Fruit fly (Drosophila melanogaster): ENCODE results near the gene CG44194.

The CG44194 gene

dm6 chr3R:12998234-12998591 lies 687 bp upstream of the CG44194 start:
- no peak; the same call in 2 of the 3 replicates for TF ChIP-seq CG4496 (GFP tag; IDR thresholded peaks at IDR 0.05)
- TF ChIP-seq CG13204 (GFP tag; optimal IDR thresholded peaks at IDR 0.05), result no peak
- TF ChIP-seq gl (tag; optimal IDR thresholded peaks at IDR 0.05), result no peak
- TF ChIP-seq CG10348 (GFP tag; IDR thresholded peaks at IDR 0.05), result no peak
- TF ChIP-seq Pif1B (GFP tag; optimal IDR thresholded peaks at IDR 0.05), result no peak
- no peak for TF ChIP-seq rn (GFP tag; IDR thresholded peaks at IDR 0.05)

dm6 chr3R:12995522-12995921 lies 2.0 kb downstream of the CG44194 start, which contains the start of gene CG7488:
CG7488 (plus strand) TSS chr3R:12995620.
- TF ChIP-seq CG32121 (GFP tag; IDR thresholded peaks at IDR 0.05) (no peak), CG12605 (GFP tag; IDR thresholded peaks at IDR 0.05) (no peak), CG10348 (GFP tag; IDR thresholded peaks at IDR 0.05) (no peak), D1 (tag; optimal IDR thresholded peaks at IDR 0.05) (no peak), EcR (GFP tag; optimal IDR thresholded peaks at IDR 0.05) (no peak), CG34367 (tag; optimal IDR thresholded peaks at IDR 0.05) (no peak), CG17806 (tag; optimal IDR thresholded peaks at IDR 0.05) (no peak), Pif1B (GFP tag; optimal IDR thresholded peaks at IDR 0.05) (no peak), CG9948 (tag; optimal IDR thresholded peaks at IDR 0.05) (no peak), CG8301 (tag; optimal IDR thresholded peaks at IDR 0.05) (no peak), CG4496 (GFP tag; IDR thresholded peaks at IDR 0.05) (no peak), fd96Ca (GFP tag; IDR thresholded peaks at IDR 0.05) (no peak), Ets98B (GFP tag; IDR thresholded peaks at IDR 0.05) (no peak), gl (tag; optimal IDR thresholded peaks at IDR 0.05) (no peak), CG14655 (GFP tag; optimal IDR thresholded peaks at IDR 0.05) (no peak), rn (GFP tag; IDR thresholded peaks at IDR 0.05) (no peak), Snoo (tag; optimal IDR thresholded peaks at IDR 0.05) (no peak)

- TF ChIP-seq CG8159 (tag; optimal IDR thresholded peaks at IDR 0.05) (no peak), Snoo (tag; optimal IDR thresholded peaks at IDR 0.05) (no peak), CG14655 (GFP tag; optimal IDR thresholded peaks at IDR 0.05) (no peak), Pif1A (GFP tag; optimal IDR thresholded peaks at IDR 0.05) (no peak), fd96Ca (GFP tag; IDR thresholded peaks at IDR 0.05) (no peak), CG34367 (tag; optimal IDR thresholded peaks at IDR 0.05) (no peak), D1 (tag; optimal IDR thresholded peaks at IDR 0.05) (no peak), Ets98B (GFP tag; IDR thresholded peaks at IDR 0.05) (no peak), CG4496 (GFP tag; IDR thresholded peaks at IDR 0.05) (no peak), CG32121 (GFP tag; IDR thresholded peaks at IDR 0.05) (no peak), CG13204 (GFP tag; optimal IDR thresholded peaks at IDR 0.05) (no peak), gl (tag; optimal IDR thresholded peaks at IDR 0.05) (no peak), Pif1B (GFP tag; optimal IDR thresholded peaks at IDR 0.05) (no peak), CG10348 (GFP tag; IDR thresholded peaks at IDR 0.05) (no peak), rn (GFP tag; IDR thresholded peaks at IDR 0.05) (no peak)
Measured at dm6 chr3R:12995047-12995446, 2.5 kb downstream of the CG44194 start, which contains the start of gene yellow-f2. yellow-f2 (minus strand) TSS chr3R:12995147.

dm6 chr3R:12993018-12993417 lies 4.5 kb downstream of the CG44194 start, which contains the start of gene yellow-f:
yellow-f (minus strand) TSS chr3R:12993201.
- TF ChIP-seq CG34367 (tag; optimal IDR thresholded peaks at IDR 0.05) (no peak), rn (GFP tag; IDR thresholded peaks at IDR 0.05) (no peak), CG8301 (tag; optimal IDR thresholded peaks at IDR 0.05) (no peak), EcR (GFP tag; optimal IDR thresholded peaks at IDR 0.05) (peak; percentile 92), Snoo (tag; optimal IDR thresholded peaks at IDR 0.05) (no peak)

dm6 chr3R:12988411-12988810 lies 9.1 kb downstream of the CG44194 start, which contains the start of gene CG14383:
CG14383 (minus strand) TSS chr3R:12988511.
- TF ChIP-seq fd96Ca (GFP tag; IDR thresholded peaks at IDR 0.05), result no peak
- no peak for TF ChIP-seq rn (GFP tag; IDR thresholded peaks at IDR 0.05)
- TF ChIP-seq Pif1B (GFP tag; optimal IDR thresholded peaks at IDR 0.05), result no peak
- no peak for TF ChIP-seq Snoo (tag; optimal IDR thresholded peaks at IDR 0.05)
- TF ChIP-seq Ets98B (GFP tag; IDR thresholded peaks at IDR 0.05), result no peak
- TF ChIP-seq CG8159 (tag; optimal IDR thresholded peaks at IDR 0.05), result no peak
- no peak for TF ChIP-seq CG8301 (tag; optimal IDR thresholded peaks at IDR 0.05)
- TF ChIP-seq CG14655 (GFP tag; optimal IDR thresholded peaks at IDR 0.05), result no peak
- no peak for TF ChIP-seq D1 (tag; optimal IDR thresholded peaks at IDR 0.05)
- no peak for TF ChIP-seq Pif1A (GFP tag; optimal IDR thresholded peaks at IDR 0.05)
- no peak for TF ChIP-seq CG32121 (GFP tag; IDR thresholded peaks at IDR 0.05)
- no peak for TF ChIP-seq CG13204 (GFP tag; optimal IDR thresholded peaks at IDR 0.05)

- TF ChIP-seq CG12605 (GFP tag; IDR thresholded peaks at IDR 0.05), result no peak
- no peak for TF ChIP-seq CG14655 (GFP tag; optimal IDR thresholded peaks at IDR 0.05)
- no peak for TF ChIP-seq rn (GFP tag; IDR thresholded peaks at IDR 0.05)
- peak; percentile 38 for TF ChIP-seq CG9948 (tag; optimal IDR thresholded peaks at IDR 0.05)
- no peak for TF ChIP-seq D1 (tag; optimal IDR thresholded peaks at IDR 0.05)
- no peak for TF ChIP-seq CG8301 (tag; optimal IDR thresholded peaks at IDR 0.05)
- peak; percentile 6 for TF ChIP-seq Snoo (tag; optimal IDR thresholded peaks at IDR 0.05)
- TF ChIP-seq EcR (GFP tag; optimal IDR thresholded peaks at IDR 0.05), result no peak
- peak; percentile 34 for TF ChIP-seq CG15710 (tag; optimal IDR thresholded peaks at IDR 0.05)
- TF ChIP-seq CG13204 (GFP tag; optimal IDR thresholded peaks at IDR 0.05), result no peak
- TF ChIP-seq Ets98B (GFP tag; IDR thresholded peaks at IDR 0.05), result no peak; the same call in 1 of the 2 replicates
- no peak for TF ChIP-seq CG8159 (tag; optimal IDR thresholded peaks at IDR 0.05)
- TF ChIP-seq CG4496 (GFP tag; IDR thresholded peaks at IDR 0.05), result no peak
- TF ChIP-seq fd96Ca (GFP tag; IDR thresholded peaks at IDR 0.05), result no peak
- no peak for TF ChIP-seq CG34367 (tag; optimal IDR thresholded peaks at IDR 0.05)
- TF ChIP-seq Pif1A (GFP tag; optimal IDR thresholded peaks at IDR 0.05), result no peak
- no peak for TF ChIP-seq gl (tag; optimal IDR thresholded peaks at IDR 0.05)
- peak; percentile 27 for TF ChIP-seq CG17806 (tag; optimal IDR thresholded peaks at IDR 0.05)
- peak; percentile 27; the same call in 1 of the 2 replicates for TF ChIP-seq CG32121 (GFP tag; IDR thresholded peaks at IDR 0.05)
- no peak for TF ChIP-seq CG10348 (GFP tag; IDR thresholded peaks at IDR 0.05)
Measured at dm6 chr3R:12985828-12986530, 11.5 kb downstream of the CG44194 start, which contains the start of gene CG31342. CG31342 (plus strand) TSS chr3R:12986041.
